Worm (Caenorhabditis elegans) whole organism, L2 larva: ENCODE results near the gene Y43F8B.17.

Source experiments
- C34F6.9 ChIP-seq: fragments of 150-350 bp; optimal IDR thresholded peaks from 2 replicates; lab custom pipeline; 2014; ENCODE audit warnings: missing biosample characterization, missing genetic modification characterization
- F13H6.1 ChIP-seq: sonication (generic microtip); optimal IDR thresholded peaks from 2 replicates; lab custom pipeline; 2016; ENCODE audit warnings: missing genetic modification characterization, missing compliant biosample characterization
- R02D3.7 ChIP-seq: fragments of 150-350 bp; optimal IDR thresholded peaks from 2 replicates; lab custom pipeline; 2014; ENCODE audit warnings: missing biosample characterization, missing genetic modification characterization
- Y55F3AM.14 ChIP-seq: fragments of 200-800 bp; sonication (Bioruptor generic); optimal IDR thresholded peaks from 2 replicates; lab custom pipeline; 2018; ENCODE audit warnings: mild to moderate bottlenecking, missing genetic modification characterization, missing compliant biosample characterization
- ZK546.5 ChIP-seq: sonication (generic microtip); optimal IDR thresholded peaks from 2 replicates; lab custom pipeline; 2017; ENCODE audit warnings: missing biosample characterization, missing genetic modification characterization
- alr-1 ChIP-seq: fragments of 150-350 bp; optimal IDR thresholded peaks from 2 replicates; lab custom pipeline; 2014; ENCODE audit warnings: missing biosample characterization, missing genetic modification characterization
- aly-2 ChIP-seq: fragments of 150-350 bp; optimal IDR thresholded peaks from 2 replicates; lab custom pipeline; 2014; ENCODE audit warnings: missing biosample characterization, missing genetic modification characterization
- ama-1 ChIP-seq: fragments of 150-350 bp; optimal IDR thresholded peaks from 2 replicates; lab custom pipeline; 2018; ENCODE audit warnings: inconsistent platforms
- ceh-16 ChIP-seq: fragments of 150-350 bp; optimal IDR thresholded peaks from 2 replicates; lab custom pipeline; 2014; ENCODE audit warnings: missing biosample characterization, missing genetic modification characterization
- ceh-82 ChIP-seq: fragments of 150-350 bp; optimal IDR thresholded peaks from 2 replicates; lab custom pipeline; 2014; ENCODE audit warnings: missing biosample characterization, missing genetic modification characterization
- crh-2 ChIP-seq: sonication (generic microtip); optimal IDR thresholded peaks from 2 replicates; lab custom pipeline; 2017; ENCODE audit warnings: missing biosample characterization, missing genetic modification characterization
- dmd-4 ChIP-seq: sonication (generic microtip); optimal IDR thresholded peaks from 2 replicates; lab custom pipeline; 2017; ENCODE audit warnings: missing biosample characterization, missing genetic modification characterization
- egl-27 ChIP-seq: sonication (generic microtip); optimal IDR thresholded peaks from 3 replicates; lab custom pipeline; 2017; ENCODE audit warnings: missing biosample characterization, missing genetic modification reagents, missing genetic modification characterization
- elt-1 ChIP-seq: fragments of 150-350 bp; optimal IDR thresholded peaks from 2 replicates; lab custom pipeline; 2014; ENCODE audit warnings: missing biosample characterization, missing genetic modification characterization
- elt-3 ChIP-seq: sonication (generic microtip); optimal IDR thresholded peaks from 2 replicates; lab custom pipeline; 2017; ENCODE audit warnings: missing biosample characterization, missing genetic modification characterization
- gmeb-1 ChIP-seq: fragments of 150-350 bp; optimal IDR thresholded peaks from 2 replicates; lab custom pipeline; 2014; ENCODE audit warnings: missing biosample characterization, missing genetic modification characterization
- lin-11 ChIP-seq: fragments of 150-350 bp; sonication (generic microtip); optimal IDR thresholded peaks from 2 replicates; lab custom pipeline; 2014; ENCODE audit warnings: missing biosample characterization, missing genetic modification characterization, inconsistent platforms, mixed read lengths
- lin-13 ChIP-seq: fragments of 150-350 bp; optimal IDR thresholded peaks from 2 replicates; lab custom pipeline; 2014; ENCODE audit warnings: missing biosample characterization, missing genetic modification reagents, missing genetic modification characterization
- lin-39 ChIP-seq: fragments of 150-350 bp; optimal IDR thresholded peaks from 2 replicates; lab custom pipeline; 2014; ENCODE audit warnings: missing biosample characterization, missing genetic modification reagents, missing genetic modification characterization
- lsy-2 ChIP-seq, 2 experiments: fragments of 150-350 bp in 1 of 2; sonication (generic microtip) in 1 of 2; optimal IDR thresholded peaks; 2 replicates each; lab custom pipeline; 2014 to 2017; ENCODE audit warnings: missing biosample characterization in 2 of 2, missing genetic modification characterization in 2 of 2
- mab-5 ChIP-seq: fragments of 150-350 bp; optimal IDR thresholded peaks from 2 replicates; lab custom pipeline; 2014; ENCODE audit warnings: missing biosample characterization, missing genetic modification characterization
- mbf-1 ChIP-seq: sonication (generic microtip); optimal IDR thresholded peaks from 2 replicates; lab custom pipeline; 2017; ENCODE audit warnings: missing biosample characterization, missing genetic modification characterization
- nhr-10 ChIP-seq: sonication (generic microtip); optimal IDR thresholded peaks from 2 replicates; lab custom pipeline; 2017; ENCODE audit warnings: missing biosample characterization, missing genetic modification characterization
- nhr-11 ChIP-seq: fragments of 150-350 bp; optimal IDR thresholded peaks from 2 replicates; lab custom pipeline; 2014; ENCODE audit warnings: missing biosample characterization, missing genetic modification characterization
- nhr-12 ChIP-seq: fragments of 150-350 bp; optimal IDR thresholded peaks from 2 replicates; lab custom pipeline; 2014; ENCODE audit warnings: missing biosample characterization, missing genetic modification characterization
- nhr-129 ChIP-seq: fragments of 150-350 bp; optimal IDR thresholded peaks from 2 replicates; lab custom pipeline; 2014; ENCODE audit warnings: missing biosample characterization, missing genetic modification characterization
- nhr-21 ChIP-seq: fragments of 150-350 bp; optimal IDR thresholded peaks from 2 replicates; lab custom pipeline; 2014; ENCODE audit warnings: missing biosample characterization, missing genetic modification characterization
- nhr-23 ChIP-seq: fragments of 150-350 bp; optimal IDR thresholded peaks from 2 replicates; lab custom pipeline; 2014; ENCODE audit warnings: missing biosample characterization, missing genetic modification reagents, missing genetic modification characterization
- nhr-237 ChIP-seq: fragments of 150-350 bp; optimal IDR thresholded peaks from 2 replicates; lab custom pipeline; 2014; ENCODE audit warnings: missing biosample characterization, missing genetic modification characterization
- nhr-25 ChIP-seq: fragments of 150-350 bp; sonication (generic microtip); optimal IDR thresholded peaks from 3 replicates; lab custom pipeline; 2014; ENCODE audit warnings: missing biosample characterization, missing genetic modification characterization
- nhr-6 ChIP-seq: fragments of 150-350 bp; optimal IDR thresholded peaks from 2 replicates; lab custom pipeline; 2014; ENCODE audit warnings: missing biosample characterization, missing genetic modification characterization
- nhr-77 ChIP-seq: fragments of 150-350 bp; optimal IDR thresholded peaks from 2 replicates; lab custom pipeline; 2014; ENCODE audit warnings: missing biosample characterization, missing genetic modification characterization
- peb-1 ChIP-seq: fragments of 150-350 bp; optimal IDR thresholded peaks from 2 replicates; lab custom pipeline; 2014; ENCODE audit warnings: missing biosample characterization, missing genetic modification characterization
- sem-4 ChIP-seq: fragments of 150-350 bp; optimal IDR thresholded peaks from 2 replicates; lab custom pipeline; 2014; ENCODE audit warnings: missing biosample characterization, missing genetic modification reagents, missing genetic modification characterization
- skn-1 ChIP-seq: sonication (generic microtip); optimal IDR thresholded peaks from 2 replicates; lab custom pipeline; 2017; ENCODE audit warnings: missing biosample characterization, missing genetic modification characterization
- sma-9 ChIP-seq, 2 experiments: fragments of 150-350 bp in 1 of 2; sonication (generic microtip) in 1 of 2; optimal IDR thresholded peaks; 2 replicates each; lab custom pipeline; 2014 to 2016; ENCODE audit warnings: missing genetic modification characterization in 2 of 2, mild to moderate bottlenecking in 1 of 2, missing biosample characterization in 1 of 2, missing compliant biosample characterization in 1 of 2, missing genetic modification reagents in 1 of 2, moderate library complexity in 1 of 2
- snpc-4 ChIP-seq: fragments of 150-350 bp; optimal IDR thresholded peaks from 2 replicates; lab custom pipeline; 2014; ENCODE audit warnings: missing biosample characterization, missing genetic modification characterization
- unc-39 ChIP-seq: fragments of 150-350 bp; optimal IDR thresholded peaks from 2 replicates; lab custom pipeline; 2014; ENCODE audit warnings: missing biosample characterization, missing genetic modification characterization
- unc-62 ChIP-seq: fragments of 150-350 bp; optimal IDR thresholded peaks from 2 replicates; lab custom pipeline; 2014; ENCODE audit warnings: missing biosample characterization, missing genetic modification reagents, missing genetic modification characterization
- zag-1 ChIP-seq: fragments of 150-350 bp; optimal IDR thresholded peaks from 2 replicates; lab custom pipeline; 2014; ENCODE audit warnings: missing biosample characterization, missing genetic modification characterization
- ztf-1 ChIP-seq: fragments of 200-800 bp; sonication (Bioruptor generic); conservative IDR thresholded peaks from 2 replicates; pipeline ENCODE4 v1.3.6; 2022; ENCODE audit warnings: missing genetic modification characterization, missing compliant biosample characterization
- ztf-4 ChIP-seq: fragments of 150-350 bp; optimal IDR thresholded peaks from 2 replicates; lab custom pipeline; 2014; ENCODE audit warnings: missing biosample characterization, missing genetic modification characterization

Y43F8B.17 gene

ce11 chrV:19497087-19497486, 12.6 kb downstream of the Y43F8B.17 start:
- TF ChIP-seq nhr-10 (no peak), Y55F3AM.14 (no peak), R02D3.7 (no peak), nhr-237 (tag; lab: Kevin White, UChicago) (no peak), nhr-25 (no peak), egl-27 (tag; lab: Kevin White, UChicago) (no peak), ztf-4 (tag; lab: Kevin White, UChicago) (no peak), gmeb-1 (tag; lab: Kevin White, UChicago) (no peak), unc-39 (tag; lab: Kevin White, UChicago) (no peak), ZK546.5 (no peak)
- TF ChIP-seq, all 48 proteins: peak for 0

- no peak for TF ChIP-seq crh-2 (tag; lab: Kevin White, UChicago)
- TF ChIP-seq ztf-1 (GFP tag; lab: Robert Waterston, UW): no peak
- TF ChIP-seq mbf-1 (tag; lab: Kevin White, UChicago): no peak
- TF ChIP-seq ztf-4 (tag; lab: Kevin White, UChicago): no peak
- TF ChIP-seq lsy-2 (tag; optimal IDR thresholded peaks at IDR 0.05; lab: Kevin White, UChicago): no peak
- TF ChIP-seq elt-3 (tag; lab: Kevin White, UChicago): no peak
- TF ChIP-seq gmeb-1 (tag; lab: Kevin White, UChicago): no peak
- TF ChIP-seq R02D3.7: no peak
- no peak for TF ChIP-seq alr-1 (tag; lab: Kevin White, UChicago)
- no peak for TF ChIP-seq nhr-10
- TF ChIP-seq ceh-16 (tag; lab: Kevin White, UChicago): no peak
Observed at ce11 chrV:19501389-19501788, 16.9 kb downstream of the Y43F8B.17 start.

ce11 chrV:19502579-19503151, 18.1 kb downstream of the Y43F8B.17 start, which contains the start of gene Y43F8B.3:
Gene Y43F8B.3, plus strand, starts transcription at chrV:19503101.
- no peak for TF ChIP-seq skn-1 (tag; lab: Kevin White, UChicago)
- TF ChIP-seq lin-11 (tag; lab: Kevin White, UChicago): no peak
- TF ChIP-seq nhr-10: no peak
- TF ChIP-seq ceh-82 (tag; lab: Kevin White, UChicago): no peak
- no peak for TF ChIP-seq mbf-1 (tag; lab: Kevin White, UChicago)
- no peak for TF ChIP-seq nhr-23 (tag; lab: Kevin White, UChicago)
- no peak for TF ChIP-seq peb-1 (tag; lab: Kevin White, UChicago)
- no peak for TF ChIP-seq F13H6.1
- TF ChIP-seq R02D3.7: no peak
- no peak for TF ChIP-seq lin-39 (tag; lab: Kevin White, UChicago)
- no peak for TF ChIP-seq nhr-12 (tag; lab: Kevin White, UChicago)
- TF ChIP-seq zag-1 (tag; lab: Kevin White, UChicago): no peak

ce11 chrV:19509061-19509460, 24.5 kb downstream of the Y43F8B.17 start:
- TF ChIP-seq elt-1 (no peak), lin-13 (GFP tag; lab: Kevin White, UChicago) (no peak), C34F6.9 (tag; lab: Kevin White, UChicago) (no peak), ceh-16 (tag; lab: Kevin White, UChicago) (no peak), nhr-77 (no peak), aly-2 (tag; lab: Kevin White, UChicago) (no peak), ZK546.5 (no peak), nhr-21 (tag; lab: Kevin White, UChicago) (no peak), unc-62 (GFP tag; lab: Kevin White, UChicago) (no peak), sma-9 (GFP tag; optimal IDR thresholded peaks at IDR 0.05; lab: Kevin White, UChicago) (no peak), sma-9 (tag; optimal IDR thresholded peaks at IDR 0.05; lab: Kevin White, UChicago) (no peak)

- no peak for TF ChIP-seq R02D3.7
- TF ChIP-seq nhr-10: no peak
- no peak for TF ChIP-seq gmeb-1 (tag; lab: Kevin White, UChicago)
- TF ChIP-seq alr-1 (tag; lab: Kevin White, UChicago): no peak
- no peak for TF ChIP-seq snpc-4 (tag; lab: Kevin White, UChicago)
- TF ChIP-seq dmd-4 (tag; lab: Kevin White, UChicago): no peak
- TF ChIP-seq nhr-6 (tag; lab: Kevin White, UChicago): no peak
- TF ChIP-seq sem-4 (tag; lab: Kevin White, UChicago): no peak
- no peak for TF ChIP-seq nhr-23 (tag; lab: Kevin White, UChicago)
- TF ChIP-seq nhr-77: no peak
- TF ChIP-seq ceh-16 (tag; lab: Kevin White, UChicago): no peak
- TF ChIP-seq Y55F3AM.14: no peak
- TF ChIP-seq zag-1 (tag; lab: Kevin White, UChicago): no peak
- TF ChIP-seq ama-1 (lab: Kevin White, UChicago): no peak
- no peak for TF ChIP-seq nhr-11 (tag; lab: Kevin White, UChicago)
- TF ChIP-seq skn-1 (tag; lab: Kevin White, UChicago): no peak
- TF ChIP-seq mab-5 (tag; lab: Kevin White, UChicago): no peak
- no peak for TF ChIP-seq nhr-129 (tag; lab: Kevin White, UChicago)
- TF ChIP-seq elt-3 (tag; lab: Kevin White, UChicago): no peak
- no peak for TF ChIP-seq peb-1 (tag; lab: Kevin White, UChicago)
Observed at ce11 chrV:19510352-19510751, 25.8 kb downstream of the Y43F8B.17 start.
